Fruit fly (Drosophila melanogaster) whole organism, embryonic: Measurements from ENCODE around the gene PolQ.

Experiments used
- B-H1 ChIP-seq: fragments of 200-800 bp; sonication (Bioruptor generic); IDR thresholded peaks from 3 replicates; pipeline ENCODE4 v1.3.6; 2022; ENCODE audit warnings: missing biosample characterization, missing genetic modification characterization
- Bdp1 ChIP-seq: fragments of 200-800 bp; sonication (Bioruptor generic); optimal IDR thresholded peaks from 3 replicates; lab custom pipeline; 2016; ENCODE audit warnings: missing biosample characterization, missing genetic modification characterization
- CG10366 ChIP-seq: fragments of 200-800 bp; sonication (Bioruptor generic); IDR thresholded peaks from 2 replicates; pipeline ENCODE4 v1.3.6; 2022; ENCODE audit warnings: missing biosample characterization, missing genetic modification characterization
- CG12071 ChIP-seq: fragments of 200-800 bp; sonication (Bioruptor generic); optimal IDR thresholded peaks from 3 replicates; lab custom pipeline; 2018; ENCODE audit warnings: missing biosample characterization, mild to moderate bottlenecking, missing genetic modification characterization
- CG1233 ChIP-seq: fragments of 200-800 bp; sonication (Bioruptor generic); optimal IDR thresholded peaks from 4 replicates; lab custom pipeline; 2018; ENCODE audit warnings: missing biosample characterization, mild to moderate bottlenecking, missing genetic modification characterization
- CG12391 ChIP-seq: fragments of 200-800 bp; sonication (Bioruptor generic); optimal IDR thresholded peaks from 3 replicates; lab custom pipeline; 2018; ENCODE audit warnings: missing biosample characterization, mild to moderate bottlenecking, missing genetic modification characterization, moderate library complexity
- CG12769 ChIP-seq: fragments of 200-800 bp; sonication (Bioruptor generic); optimal IDR thresholded peaks from 2 replicates; lab custom pipeline; 2019; ENCODE audit warnings: missing biosample characterization, mild to moderate bottlenecking, missing genetic modification characterization, moderate library complexity
- CG13123 ChIP-seq: fragments of 200-800 bp; sonication (Bioruptor generic); optimal IDR thresholded peaks from 2 replicates; lab custom pipeline; 2016; ENCODE audit warnings: missing biosample characterization, missing genetic modification characterization
- CG13424 ChIP-seq: fragments of 200-800 bp; sonication (Bioruptor generic); optimal IDR thresholded peaks from 2 replicates; lab custom pipeline; 2019; ENCODE audit warnings: missing biosample characterization, mild to moderate bottlenecking, missing genetic modification characterization, moderate library complexity
- CG14050 ChIP-seq: fragments of 200-800 bp; sonication (Bioruptor generic); IDR thresholded peaks from 3 replicates; pipeline ENCODE4 v1.3.6; 2022; ENCODE audit warnings: missing biosample characterization, missing genetic modification characterization
- CG30431 ChIP-seq: fragments of 200-800 bp; sonication (Bioruptor generic); optimal IDR thresholded peaks from 2 replicates; lab custom pipeline; 2017; ENCODE audit warnings: missing biosample characterization, missing genetic modification characterization
- CG31388 ChIP-seq: fragments of 200-800 bp; sonication (Bioruptor generic); optimal IDR thresholded peaks from 2 replicates; lab custom pipeline; 2016; ENCODE audit warnings: missing biosample characterization, missing genetic modification characterization
- CG32767 ChIP-seq: fragments of 200-800 bp; sonication (Bioruptor generic); IDR thresholded peaks from 2 replicates; pipeline ENCODE4 v1.3.6; 2022; ENCODE audit warnings: missing biosample characterization, missing genetic modification characterization
- CG32772 ChIP-seq: fragments of 200-800 bp; sonication (Bioruptor generic); IDR thresholded peaks from 2 replicates; pipeline ENCODE4 v1.3.6; 2022; ENCODE audit warnings: missing biosample characterization, missing genetic modification characterization
- CG3726 ChIP-seq: fragments of 200-800 bp; sonication (Bioruptor generic); IDR thresholded peaks from 3 replicates; pipeline ENCODE4, ENCODE4 v1.3.6; 2022; ENCODE audit warnings: missing biosample characterization, missing genetic modification characterization
- CG4730 ChIP-seq: fragments of 200-800 bp; sonication (Bioruptor generic); IDR thresholded peaks from 2 replicates; pipeline ENCODE4 v1.3.6; 2022; ENCODE audit warnings: missing biosample characterization, missing genetic modification characterization
- CG6254 ChIP-seq: fragments of 200-800 bp; sonication (Bioruptor generic); optimal IDR thresholded peaks from 3 replicates; lab custom pipeline; 2017; ENCODE audit warnings: mild to moderate bottlenecking, missing biosample characterization, missing genetic modification reagents, missing genetic modification characterization
- CG9727 ChIP-seq: fragments of 200-800 bp; sonication (Bioruptor generic); optimal IDR thresholded peaks from 3 replicates; lab custom pipeline; 2017; ENCODE audit warnings: missing biosample characterization, mild to moderate bottlenecking, missing genetic modification characterization
- CG9797 ChIP-seq: fragments of 200-800 bp; sonication (Bioruptor generic); optimal IDR thresholded peaks from 3 replicates; lab custom pipeline; 2018; ENCODE audit warnings: missing biosample characterization, mild to moderate bottlenecking, missing genetic modification characterization
- CkIIα-i1 ChIP-seq: fragments of 200-800 bp; sonication (Bioruptor generic); IDR thresholded peaks from 2 replicates; pipeline ENCODE4 v1.3.6; 2022; ENCODE audit warnings: missing biosample characterization, missing genetic modification characterization
- D19A ChIP-seq: fragments of 200-800 bp; optimal IDR thresholded peaks from 3 replicates; lab custom pipeline; 2019; ENCODE audit warnings: missing biosample characterization, mild to moderate bottlenecking, missing genetic modification characterization, moderate library complexity
- Deaf1 ChIP-seq: fragments of 200-800 bp; optimal IDR thresholded peaks from 3 replicates; lab custom pipeline; 2019; ENCODE audit warnings: missing biosample characterization, mild to moderate bottlenecking, missing genetic modification characterization, moderate library complexity
- Dp ChIP-seq: fragments of 200-800 bp; sonication (Bioruptor generic); optimal IDR thresholded peaks from 2 replicates; lab custom pipeline; 2018; ENCODE audit warnings: missing biosample characterization, mild to moderate bottlenecking, missing genetic modification characterization, moderate library complexity
- Meics ChIP-seq: fragments of 200-800 bp; sonication (Bioruptor generic); optimal IDR thresholded peaks from 2 replicates; lab custom pipeline; 2017; ENCODE audit warnings: missing biosample characterization, mild to moderate bottlenecking, missing genetic modification characterization
- NC2α ChIP-seq: fragments of 200-800 bp; sonication (Bioruptor generic); optimal IDR thresholded peaks from 2 replicates; lab custom pipeline; 2016; ENCODE audit warnings: missing biosample characterization, missing genetic modification characterization
- NC2β ChIP-seq: fragments of 200-800 bp; sonication (Bioruptor generic); optimal IDR thresholded peaks from 2 replicates; lab custom pipeline; 2016; ENCODE audit warnings: missing biosample characterization, missing genetic modification characterization
- NFAT ChIP-seq: fragments of 200-800 bp; sonication (Bioruptor generic); IDR thresholded peaks from 2 replicates; pipeline ENCODE4 v1.3.6; 2022; ENCODE audit warnings: missing biosample characterization, missing genetic modification characterization
- Rfx ChIP-seq: fragments of 200-800 bp; sonication (Bioruptor generic); IDR thresholded peaks from 2 replicates; pipeline ENCODE4 v1.3.6; 2022; ENCODE audit warnings: missing biosample characterization, missing genetic modification characterization
- ase ChIP-seq: fragments of 200-800 bp; sonication (Bioruptor generic); IDR thresholded peaks from 3 replicates; pipeline ENCODE4 v1.3.6; 2022; ENCODE audit warnings: missing biosample characterization, missing genetic modification characterization
- ato ChIP-seq: fragments of 200-800 bp; sonication (Bioruptor generic); IDR thresholded peaks from 2 replicates; pipeline ENCODE4 v1.3.6; 2022; ENCODE audit warnings: missing biosample characterization, missing genetic modification characterization; ENCODE audit not compliant: partially characterized antibody
- br ChIP-seq: fragments of >200 bp; optimal IDR thresholded peaks from 2 replicates; lab custom pipeline; 2017
- cad ChIP-seq: fragments of >200 bp; optimal IDR thresholded peaks from 2 replicates; lab custom pipeline; 2017; ENCODE audit warnings: missing biosample characterization, missing genetic modification characterization
- cwo ChIP-seq: fragments of 200-800 bp; sonication (Bioruptor generic); optimal IDR thresholded peaks from 3 replicates; lab custom pipeline; 2017; ENCODE audit warnings: missing biosample characterization, missing genetic modification characterization, mild to moderate bottlenecking, moderate library complexity, missing genetic modification reagents
- fru ChIP-seq: fragments of >200 bp; optimal IDR thresholded peaks from 2 replicates; lab custom pipeline; 2017
- gcm ChIP-seq: fragments of 200-800 bp; sonication (Bioruptor generic); optimal IDR thresholded peaks from 2 replicates; lab custom pipeline; 2019; ENCODE audit warnings: missing biosample characterization, mild to moderate bottlenecking, missing genetic modification characterization, moderate library complexity
- gem ChIP-seq: fragments of 200-800 bp; sonication (Bioruptor generic); optimal IDR thresholded peaks from 2 replicates; lab custom pipeline; 2019; ENCODE audit warnings: missing biosample characterization, mild to moderate bottlenecking, missing genetic modification characterization, moderate library complexity
- hb ChIP-seq: fragments of 200-800 bp; sonication (Bioruptor generic); IDR thresholded peaks from 3 replicates; pipeline ENCODE4 v1.3.6; 2022; ENCODE audit warnings: missing biosample characterization, missing genetic modification characterization; ENCODE audit not compliant: partially characterized antibody
- ken ChIP-seq: fragments of 200-800 bp; sonication (Bioruptor generic); IDR thresholded peaks from 3 replicates; pipeline ENCODE4 v1.3.6; 2022; ENCODE audit warnings: missing biosample characterization, missing genetic modification characterization
- lmd ChIP-seq: fragments of 200-800 bp; sonication (Bioruptor generic); IDR thresholded peaks from 2 replicates; pipeline ENCODE4 v1.3.6; 2022; ENCODE audit warnings: missing biosample characterization, missing genetic modification characterization
- lola ChIP-seq, 3 experiments: fragments of >200 bp in 2 of 3; fragments of 200-800 bp in 1 of 3; sonication (Bioruptor generic) in 1 of 3; optimal IDR thresholded peaks; 2 replicates each; lab custom pipeline; 2017 to 2019; ENCODE audit warnings: missing biosample characterization in 3 of 3, missing genetic modification characterization in 3 of 3, mild to moderate bottlenecking in 1 of 3, moderate library complexity in 1 of 3
- odd ChIP-seq: fragments of 200-800 bp; sonication (Bioruptor generic); optimal IDR thresholded peaks from 2 replicates; lab custom pipeline; 2017; ENCODE audit warnings: missing biosample characterization, mild to moderate bottlenecking, missing genetic modification characterization
- pnt ChIP-seq: fragments of 200-800 bp; sonication (Bioruptor generic); optimal IDR thresholded peaks from 3 replicates; lab custom pipeline; 2016; ENCODE audit warnings: missing biosample characterization, missing genetic modification characterization
- rib ChIP-seq: fragments of 200-800 bp; sonication (Bioruptor generic); IDR thresholded peaks from 2 replicates; pipeline ENCODE4 v1.3.6; 2022; ENCODE audit warnings: missing biosample characterization, missing genetic modification characterization
- schlank ChIP-seq: fragments of 200-800 bp; sonication (Bioruptor generic); optimal IDR thresholded peaks from 2 replicates; lab custom pipeline; 2018; ENCODE audit warnings: missing biosample characterization, mild to moderate bottlenecking, missing genetic modification characterization
- sd ChIP-seq: fragments of 200-800 bp; sonication (Bioruptor generic); optimal IDR thresholded peaks from 3 replicates; lab custom pipeline; 2018; ENCODE audit warnings: missing biosample characterization, mild to moderate bottlenecking, missing genetic modification characterization, moderate library complexity
- slp2 ChIP-seq: fragments of 200-800 bp; sonication (Bioruptor generic); optimal IDR thresholded peaks from 2 replicates; lab custom pipeline; 2016; ENCODE audit warnings: missing biosample characterization, missing genetic modification characterization
- stwl ChIP-seq: fragments of 200-800 bp; sonication (Bioruptor generic); optimal IDR thresholded peaks from 3 replicates; lab custom pipeline; 2018; ENCODE audit warnings: missing biosample characterization, mild to moderate bottlenecking, missing genetic modification characterization, moderate library complexity
- sug ChIP-seq: fragments of 200-800 bp; optimal IDR thresholded peaks from 2 replicates; lab custom pipeline; 2019; ENCODE audit warnings: missing biosample characterization, mild to moderate bottlenecking, missing genetic modification characterization, moderate library complexity
- tll ChIP-seq, 2 experiments: fragments of 200-800 bp in 1 of 2; fragments of >200 bp in 1 of 2; sonication (Bioruptor generic) in 1 of 2; optimal IDR thresholded peaks; 2 replicates each; lab custom pipeline; 2017 to 2019; ENCODE audit warnings: missing biosample characterization in 2 of 2, missing genetic modification characterization in 2 of 2, mild to moderate bottlenecking in 1 of 2, moderate library complexity in 1 of 2
- vvl ChIP-seq: fragments of 200-800 bp; sonication (Bioruptor generic); IDR thresholded peaks from 2 replicates; pipeline ENCODE4 v1.3.6; 2022; ENCODE audit warnings: missing biosample characterization, missing genetic modification characterization
- wek ChIP-seq: fragments of 200-800 bp; sonication (Bioruptor generic); optimal IDR thresholded peaks from 3 replicates; lab custom pipeline; 2018; ENCODE audit warnings: missing biosample characterization, mild to moderate bottlenecking, missing genetic modification characterization, moderate library complexity

PolQ gene

DNA sequence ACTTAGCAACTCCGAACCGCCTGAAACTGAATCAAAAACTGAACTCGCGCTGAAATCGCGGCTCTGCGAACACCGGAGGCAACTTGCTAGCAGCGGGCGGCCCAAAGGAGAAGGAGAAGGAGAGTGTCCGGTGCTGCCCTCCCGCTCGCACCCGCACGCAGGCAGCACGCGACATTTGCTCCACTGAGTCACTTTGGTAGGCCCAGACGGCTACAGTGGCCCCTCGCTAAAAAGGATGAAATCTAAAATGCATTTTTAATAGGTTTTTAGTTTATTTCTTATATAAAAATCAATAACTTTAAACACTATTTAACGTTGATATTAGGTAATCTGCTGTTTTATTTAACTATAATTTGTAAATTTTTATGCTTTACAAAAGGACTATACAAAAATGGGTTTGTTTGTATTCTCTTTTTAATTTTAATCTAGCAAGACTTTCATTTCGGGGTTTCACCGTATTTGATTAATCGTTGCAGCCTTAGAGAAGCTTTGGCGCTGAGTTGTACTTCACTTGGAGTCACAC, 10.4 kb upstream of the PolQ start, which contains the start of gene Men (continued):
- 0 out of 2 replicates have a peak, but pooled peaks have one; percentile 37 for TF ChIP-seq CG4730 (GFP tag; lab: Robert Waterston, UW)
- no peak for TF ChIP-seq CG31388 (GFP tag; lab: Kevin White, UChicago)
- peak; percentile 46 for TF ChIP-seq odd (GFP tag; lab: Kevin White, UChicago)
- no peak for TF ChIP-seq Bdp1
- TF ChIP-seq stwl (tag; lab: Kevin White, UChicago), result no peak
- no peak for TF ChIP-seq Dp
- 0 out of 3 replicates have a peak, but pooled peaks have one; percentile 24 for TF ChIP-seq CG3726 (GFP tag; lab: Robert Waterston, UW)
- no peak for TF ChIP-seq cad (GFP tag; lab: Kevin White, UChicago)
- no peak for TF ChIP-seq ken (GFP tag; lab: Robert Waterston, UW)
- TF ChIP-seq CG12391, result peak; percentile 61
- TF ChIP-seq CG13424, result peak; percentile 82
- peak; percentile 43 for TF ChIP-seq Deaf1 (tag; lab: Kevin White, UChicago)
- peak; percentile 62 for TF ChIP-seq D19A
- TF ChIP-seq NFAT (GFP tag; lab: Robert Waterston, UW), result peak; percentile 37; the same call in 1 of the 2 replicates
- TF ChIP-seq lola (GFP tag; optimal IDR thresholded peaks at IDR 0.05; lab: Kevin White, UChicago), result peak in 1 of 3 experiments; percentile 56
- peak; percentile 38 for TF ChIP-seq sd
- TF ChIP-seq vvl, result peak; percentile 72
- 0 out of 3 replicates have a peak, but pooled peaks have one; percentile 24 for TF ChIP-seq ase (GFP tag; lab: Robert Waterston, UW)
- TF ChIP-seq CkIIα-i1 (GFP tag; lab: Robert Waterston, UW), result no peak
- peak; percentile 63 for TF ChIP-seq Meics (GFP tag; lab: Kevin White, UChicago)
- peak; percentile 33; the same call in 2 of the 3 replicates for TF ChIP-seq CG14050 (GFP tag; lab: Robert Waterston, UW)
- no peak for TF ChIP-seq ato (GFP tag; lab: Robert Waterston, UW)
- TF ChIP-seq CG32767 (GFP tag; lab: Robert Waterston, UW), result peak; percentile 57
- TF ChIP-seq gcm, result peak; percentile 47
- TF ChIP-seq lmd, result peak; percentile 52
- peak; percentile 83 for TF ChIP-seq gem
- TF ChIP-seq CG9797 (GFP tag; lab: Kevin White, UChicago), result no peak
- peak; percentile 54 for TF ChIP-seq CG10366 (GFP tag; lab: Robert Waterston, UW)
- no peak for TF ChIP-seq slp2 (GFP tag; lab: Kevin White, UChicago)
- TF ChIP-seq NC2α (GFP tag; lab: Kevin White, UChicago), result no peak
- TF ChIP-seq wek (GFP tag; lab: Kevin White, UChicago), result no peak
- TF ChIP-seq hb (GFP tag; lab: Robert Waterston, UW), result no peak
- TF ChIP-seq cwo (GFP tag; lab: Kevin White, UChicago), result peak; percentile 73
- TF ChIP-seq CG13123 (GFP tag; lab: Kevin White, UChicago), result no peak
- peak; percentile 60 for TF ChIP-seq Rfx (GFP tag; lab: Robert Waterston, UW)
- no peak for TF ChIP-seq rib (GFP tag; lab: Robert Waterston, UW)
- TF ChIP-seq NC2β (GFP tag; lab: Kevin White, UChicago), result no peak
- TF ChIP-seq B-H1 (GFP tag; lab: Robert Waterston, UW), result 0 out of 3 replicates have a peak, but pooled peaks have one; percentile 22
- no peak for TF ChIP-seq CG12769
- TF ChIP-seq tll (GFP tag; optimal IDR thresholded peaks at IDR 0.05; lab: Kevin White, UChicago), result no peak
- no peak for TF ChIP-seq CG30431 (GFP tag; lab: Kevin White, UChicago)
- TF ChIP-seq CG9727, result peak; percentile 55
- TF ChIP-seq pnt (GFP tag; lab: Kevin White, UChicago), result no peak
- no peak for TF ChIP-seq CG1233
- TF ChIP-seq CG32772, result peak; percentile 27; the same call in 1 of the 2 replicates
- peak; percentile 7 for TF ChIP-seq CG12071
- no peak for TF ChIP-seq schlank (tag; lab: Kevin White, UChicago)
- no peak for TF ChIP-seq br
- no peak for TF ChIP-seq fru (lab: Kevin White, UChicago)
- no peak for TF ChIP-seq CG6254 (GFP tag; lab: Kevin White, UChicago)
- peak; percentile 62 for TF ChIP-seq sug (tag; lab: Kevin White, UChicago)
